Worm (Caenorhabditis elegans) whole organism, L2 larva: ENCODE data around the gene T13F2.6.

Experiments used
- C34F6.9 ChIP-seq: fragments of 150-350 bp; optimal IDR thresholded peaks from 2 replicates; lab custom pipeline; 2014; ENCODE audit warnings: missing biosample characterization, missing genetic modification characterization
- F13H6.1 ChIP-seq: sonication (generic microtip); optimal IDR thresholded peaks from 2 replicates; lab custom pipeline; 2016; ENCODE audit warnings: missing genetic modification characterization, missing compliant biosample characterization
- alr-1 ChIP-seq: fragments of 150-350 bp; optimal IDR thresholded peaks from 2 replicates; lab custom pipeline; 2014; ENCODE audit warnings: missing biosample characterization, missing genetic modification characterization
- aly-2 ChIP-seq: fragments of 150-350 bp; optimal IDR thresholded peaks from 2 replicates; lab custom pipeline; 2014; ENCODE audit warnings: missing biosample characterization, missing genetic modification characterization
- ama-1 ChIP-seq: fragments of 150-350 bp; optimal IDR thresholded peaks from 2 replicates; lab custom pipeline; 2018; ENCODE audit warnings: inconsistent platforms
- blmp-1 ChIP-seq: sonication (generic microtip); optimal IDR thresholded peaks from 2 replicates; lab custom pipeline; 2017; ENCODE audit warnings: missing genetic modification characterization, mild to moderate bottlenecking, missing compliant biosample characterization, antibody characterized with exemption, moderate library complexity; ENCODE audit not compliant: insufficient read depth
- ceh-16 ChIP-seq: fragments of 150-350 bp; optimal IDR thresholded peaks from 2 replicates; lab custom pipeline; 2014; ENCODE audit warnings: missing biosample characterization, missing genetic modification characterization
- crh-2 ChIP-seq: sonication (generic microtip); optimal IDR thresholded peaks from 2 replicates; lab custom pipeline; 2017; ENCODE audit warnings: missing biosample characterization, missing genetic modification characterization
- dmd-4 ChIP-seq: sonication (generic microtip); optimal IDR thresholded peaks from 2 replicates; lab custom pipeline; 2017; ENCODE audit warnings: missing biosample characterization, missing genetic modification characterization
- egl-27 ChIP-seq: sonication (generic microtip); optimal IDR thresholded peaks from 3 replicates; lab custom pipeline; 2017; ENCODE audit warnings: missing biosample characterization, missing genetic modification reagents, missing genetic modification characterization
- elt-1 ChIP-seq: fragments of 150-350 bp; optimal IDR thresholded peaks from 2 replicates; lab custom pipeline; 2014; ENCODE audit warnings: missing biosample characterization, missing genetic modification characterization
- fos-1 ChIP-seq: fragments of 150-350 bp; optimal IDR thresholded peaks from 2 replicates; lab custom pipeline; 2014; ENCODE audit warnings: missing biosample characterization, missing genetic modification characterization
- gmeb-1 ChIP-seq: fragments of 150-350 bp; optimal IDR thresholded peaks from 2 replicates; lab custom pipeline; 2014; ENCODE audit warnings: missing biosample characterization, missing genetic modification characterization
- lin-11 ChIP-seq: fragments of 150-350 bp; sonication (generic microtip); optimal IDR thresholded peaks from 2 replicates; lab custom pipeline; 2014; ENCODE audit warnings: missing biosample characterization, missing genetic modification characterization, inconsistent platforms, mixed read lengths
- lin-13 ChIP-seq: fragments of 150-350 bp; optimal IDR thresholded peaks from 2 replicates; lab custom pipeline; 2014; ENCODE audit warnings: missing biosample characterization, missing genetic modification reagents, missing genetic modification characterization
- lsy-2 ChIP-seq, 2 experiments: fragments of 150-350 bp in 1 of 2; sonication (generic microtip) in 1 of 2; optimal IDR thresholded peaks; 2 replicates each; lab custom pipeline; 2014 to 2017; ENCODE audit warnings: missing biosample characterization in 2 of 2, missing genetic modification characterization in 2 of 2
- mab-5 ChIP-seq: fragments of 150-350 bp; optimal IDR thresholded peaks from 2 replicates; lab custom pipeline; 2014; ENCODE audit warnings: missing biosample characterization, missing genetic modification characterization
- mbf-1 ChIP-seq: sonication (generic microtip); optimal IDR thresholded peaks from 2 replicates; lab custom pipeline; 2017; ENCODE audit warnings: missing biosample characterization, missing genetic modification characterization
- mdl-1 ChIP-seq, 2 experiments: fragments of 150-350 bp in 1 of 2; sonication (generic microtip) in 1 of 2; optimal IDR thresholded peaks; 2 replicates each; lab custom pipeline; 2017; ENCODE audit warnings: missing biosample characterization in 2 of 2, missing genetic modification characterization in 2 of 2
- nhr-10 ChIP-seq: sonication (generic microtip); optimal IDR thresholded peaks from 2 replicates; lab custom pipeline; 2017; ENCODE audit warnings: missing biosample characterization, missing genetic modification characterization
- nhr-11 ChIP-seq: fragments of 150-350 bp; optimal IDR thresholded peaks from 2 replicates; lab custom pipeline; 2014; ENCODE audit warnings: missing biosample characterization, missing genetic modification characterization
- nhr-12 ChIP-seq: fragments of 150-350 bp; optimal IDR thresholded peaks from 2 replicates; lab custom pipeline; 2014; ENCODE audit warnings: missing biosample characterization, missing genetic modification characterization
- nhr-129 ChIP-seq: fragments of 150-350 bp; optimal IDR thresholded peaks from 2 replicates; lab custom pipeline; 2014; ENCODE audit warnings: missing biosample characterization, missing genetic modification characterization
- nhr-21 ChIP-seq: fragments of 150-350 bp; optimal IDR thresholded peaks from 2 replicates; lab custom pipeline; 2014; ENCODE audit warnings: missing biosample characterization, missing genetic modification characterization
- nhr-237 ChIP-seq: fragments of 150-350 bp; optimal IDR thresholded peaks from 2 replicates; lab custom pipeline; 2014; ENCODE audit warnings: missing biosample characterization, missing genetic modification characterization
- nhr-25 ChIP-seq: fragments of 150-350 bp; sonication (generic microtip); optimal IDR thresholded peaks from 3 replicates; lab custom pipeline; 2014; ENCODE audit warnings: missing biosample characterization, missing genetic modification characterization
- nhr-6 ChIP-seq: fragments of 150-350 bp; optimal IDR thresholded peaks from 2 replicates; lab custom pipeline; 2014; ENCODE audit warnings: missing biosample characterization, missing genetic modification characterization
- nhr-77 ChIP-seq: fragments of 150-350 bp; optimal IDR thresholded peaks from 2 replicates; lab custom pipeline; 2014; ENCODE audit warnings: missing biosample characterization, missing genetic modification characterization
- peb-1 ChIP-seq: fragments of 150-350 bp; optimal IDR thresholded peaks from 2 replicates; lab custom pipeline; 2014; ENCODE audit warnings: missing biosample characterization, missing genetic modification characterization
- sem-4 ChIP-seq: fragments of 150-350 bp; optimal IDR thresholded peaks from 2 replicates; lab custom pipeline; 2014; ENCODE audit warnings: missing biosample characterization, missing genetic modification reagents, missing genetic modification characterization
- skn-1 ChIP-seq: sonication (generic microtip); optimal IDR thresholded peaks from 2 replicates; lab custom pipeline; 2017; ENCODE audit warnings: missing biosample characterization, missing genetic modification characterization
- sma-3 ChIP-seq: sonication (generic microtip); optimal IDR thresholded peaks from 2 replicates; lab custom pipeline; 2016; ENCODE audit warnings: missing genetic modification reagents, missing genetic modification characterization, missing compliant biosample characterization
- sma-9 ChIP-seq, 2 experiments: fragments of 150-350 bp in 1 of 2; sonication (generic microtip) in 1 of 2; optimal IDR thresholded peaks; 2 replicates each; lab custom pipeline; 2014 to 2016; ENCODE audit warnings: missing genetic modification characterization in 2 of 2, mild to moderate bottlenecking in 1 of 2, missing biosample characterization in 1 of 2, missing compliant biosample characterization in 1 of 2, missing genetic modification reagents in 1 of 2, moderate library complexity in 1 of 2
- snpc-4 ChIP-seq: fragments of 150-350 bp; optimal IDR thresholded peaks from 2 replicates; lab custom pipeline; 2014; ENCODE audit warnings: missing biosample characterization, missing genetic modification characterization
- unc-62 ChIP-seq: fragments of 150-350 bp; optimal IDR thresholded peaks from 2 replicates; lab custom pipeline; 2014; ENCODE audit warnings: missing biosample characterization, missing genetic modification reagents, missing genetic modification characterization
- zag-1 ChIP-seq: fragments of 150-350 bp; optimal IDR thresholded peaks from 2 replicates; lab custom pipeline; 2014; ENCODE audit warnings: missing biosample characterization, missing genetic modification characterization
- ztf-1 ChIP-seq: fragments of 200-800 bp; sonication (Bioruptor generic); conservative IDR thresholded peaks from 2 replicates; pipeline ENCODE4 v1.3.6; 2022; ENCODE audit warnings: missing genetic modification characterization, missing compliant biosample characterization
- ztf-11 ChIP-seq: sonication (generic microtip); optimal IDR thresholded peaks from 2 replicates; lab custom pipeline; 2017; ENCODE audit warnings: missing biosample characterization, missing genetic modification characterization
- ztf-4 ChIP-seq: fragments of 150-350 bp; optimal IDR thresholded peaks from 2 replicates; lab custom pipeline; 2014; ENCODE audit warnings: missing biosample characterization, missing genetic modification characterization

The T13F2.6 gene

DNA sequence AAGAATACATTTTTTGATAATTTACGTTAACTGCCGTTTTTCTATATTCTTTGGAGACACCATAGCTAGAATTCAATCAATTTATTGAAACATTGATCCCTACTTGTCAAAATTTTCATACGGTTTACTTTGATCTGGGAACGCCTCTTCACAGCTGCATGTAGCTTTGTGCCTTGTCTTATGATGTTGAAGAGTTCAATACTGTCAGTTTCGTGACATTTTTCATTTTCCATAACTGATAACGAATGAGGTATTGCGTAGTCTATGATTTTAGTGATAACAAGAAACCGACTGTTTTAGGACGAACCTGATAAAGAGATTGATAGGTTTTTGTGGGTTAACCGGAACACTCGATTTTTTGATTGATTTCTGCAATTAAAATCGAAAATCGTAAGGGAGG, 23.3 kb downstream of the T13F2.6 start (continued):
- TF ChIP-seq gmeb-1 (tag; lab: Kevin White, UChicago) = peak; percentile 48
- TF ChIP-seq sma-3 (GFP tag; lab: Kevin White, UChicago) = peak; percentile 24
- no peak for TF ChIP-seq nhr-11 (tag; lab: Kevin White, UChicago)

ce11 chrIV:9802711-9803110, 24.6 kb downstream of the T13F2.6 start, which contains the start of gene fat-3:
Gene fat-3, plus strand, starts transcription at chrIV:9803023.
- TF ChIP-seq sma-9 (GFP tag; optimal IDR thresholded peaks at IDR 0.05; lab: Kevin White, UChicago) = peak; percentile 62
- no peak for TF ChIP-seq sma-9 (tag; optimal IDR thresholded peaks at IDR 0.05; lab: Kevin White, UChicago)
- TF ChIP-seq skn-1 (tag; lab: Kevin White, UChicago) = no peak
- no peak for TF ChIP-seq nhr-6 (tag; lab: Kevin White, UChicago)
- no peak for TF ChIP-seq lin-13 (GFP tag; lab: Kevin White, UChicago)
- TF ChIP-seq snpc-4 (tag; lab: Kevin White, UChicago) = no peak
- peak; percentile 33 for TF ChIP-seq crh-2
- TF ChIP-seq nhr-10 (tag; lab: Kevin White, UChicago) = no peak
- no peak for TF ChIP-seq peb-1 (tag; lab: Kevin White, UChicago)
- TF ChIP-seq mbf-1 (tag; lab: Kevin White, UChicago) = no peak
- TF ChIP-seq lsy-2 (tag; optimal IDR thresholded peaks at IDR 0.05; lab: Kevin White, UChicago) = peak in 1 of 2 experiments; percentile 24
- TF ChIP-seq fos-1 (tag; lab: Kevin White, UChicago) = peak; percentile 72
- peak; percentile 91 for TF ChIP-seq blmp-1 (tag; lab: Kevin White, UChicago)
- TF ChIP-seq ztf-1 (GFP tag; lab: Robert Waterston, UW) = no peak
- TF ChIP-seq F13H6.1 (tag; lab: Kevin White, UChicago) = peak; percentile 1
- TF ChIP-seq aly-2 (tag; lab: Kevin White, UChicago) = no peak
- TF ChIP-seq zag-1 = no peak
- no peak for TF ChIP-seq ztf-4 (tag; lab: Kevin White, UChicago)
- peak; percentile 30 for TF ChIP-seq C34F6.9 (tag; lab: Kevin White, UChicago)
- TF ChIP-seq nhr-11 (tag; lab: Kevin White, UChicago) = no peak

ce11 chrIV:9803544-9803943, 25.4 kb downstream of the T13F2.6 start:
- no peak for TF ChIP-seq skn-1 (tag; lab: Kevin White, UChicago)
- peak; percentile 16 for TF ChIP-seq mab-5
- TF ChIP-seq sma-9 (GFP tag; optimal IDR thresholded peaks at IDR 0.05; lab: Kevin White, UChicago) = peak; percentile 88
- TF ChIP-seq sma-9 (tag; optimal IDR thresholded peaks at IDR 0.05; lab: Kevin White, UChicago) = no peak
- peak; percentile 8 for TF ChIP-seq nhr-6 (tag; lab: Kevin White, UChicago)
- TF ChIP-seq crh-2 = peak; percentile 81
- peak; percentile 58 for TF ChIP-seq C34F6.9 (tag; lab: Kevin White, UChicago)
- TF ChIP-seq gmeb-1 (tag; lab: Kevin White, UChicago) = peak; percentile 52
- TF ChIP-seq lin-13 (GFP tag; lab: Kevin White, UChicago) = peak; percentile 51
- TF ChIP-seq lsy-2 (tag; optimal IDR thresholded peaks at IDR 0.05; lab: Kevin White, UChicago) = peak in 1 of 2 experiments; percentile 67
- peak; percentile 79 for TF ChIP-seq F13H6.1 (tag; lab: Kevin White, UChicago)
- no peak for TF ChIP-seq lin-11
- peak; percentile 85 for TF ChIP-seq fos-1 (tag; lab: Kevin White, UChicago)
- TF ChIP-seq ztf-11 (tag; lab: Kevin White, UChicago) = no peak
- no peak for TF ChIP-seq sem-4 (tag; lab: Kevin White, UChicago)
- peak; percentile 37 for TF ChIP-seq blmp-1 (tag; lab: Kevin White, UChicago)
- TF ChIP-seq mdl-1 (tag; optimal IDR thresholded peaks at IDR 0.05; lab: Kevin White, UChicago) = peak in 1 of 2 experiments; percentile 28
- peak; percentile 65 for TF ChIP-seq nhr-25 (tag; lab: Kevin White, UChicago)
- no peak for TF ChIP-seq aly-2 (tag; lab: Kevin White, UChicago)
- no peak for TF ChIP-seq ztf-4 (tag; lab: Kevin White, UChicago)
- peak; percentile 62 for TF ChIP-seq nhr-129 (tag; lab: Kevin White, UChicago)
- no peak for TF ChIP-seq alr-1
- TF ChIP-seq ceh-16 (tag; lab: Kevin White, UChicago) = no peak
- TF ChIP-seq dmd-4 (tag; lab: Kevin White, UChicago) = no peak
- peak; percentile 22 for TF ChIP-seq egl-27 (tag; lab: Kevin White, UChicago)
- no peak for TF ChIP-seq ama-1 (lab: Kevin White, UChicago)
- TF ChIP-seq elt-1 (tag; lab: Kevin White, UChicago) = no peak
- peak; percentile 60 for TF ChIP-seq sma-3 (GFP tag; lab: Kevin White, UChicago)
- TF ChIP-seq nhr-77 (tag; lab: Kevin White, UChicago) = no peak
- TF ChIP-seq nhr-237 (tag; lab: Kevin White, UChicago) = no peak
- TF ChIP-seq unc-62 = no peak
- peak; percentile 9 for TF ChIP-seq nhr-21 (tag; lab: Kevin White, UChicago)
- TF ChIP-seq nhr-12 (tag; lab: Kevin White, UChicago) = no peak
